Worm (Caenorhabditis elegans) whole organism, young adult: ENCODE measurements around the gene F14D2.7.

Experiments
- C17E4.6 ChIP-seq: fragments of 200-800 bp; sonication (Bioruptor generic); IDR thresholded peaks from 2 replicates; pipeline ENCODE4 v1.3.6; 2022; ENCODE audit warnings: missing genetic modification reagents, missing genetic modification characterization, missing compliant biosample characterization
- F22D6.2 ChIP-seq: sonication (generic microtip); optimal IDR thresholded peaks from 2 replicates; lab custom pipeline; 2016; ENCODE audit warnings: mild to moderate bottlenecking, missing genetic modification characterization, missing compliant biosample characterization
- F33H1.4 ChIP-seq: fragments of 200-800 bp; sonication (Bioruptor generic); IDR thresholded peaks from 2 replicates; pipeline ENCODE4 v1.3.6; 2022; ENCODE audit warnings: missing genetic modification reagents, missing genetic modification characterization, missing compliant biosample characterization
- F57C9.4 ChIP-seq: sonication (generic microtip); optimal IDR thresholded peaks from 2 replicates; lab custom pipeline; 2017; ENCODE audit warnings: mild to moderate bottlenecking, missing genetic modification characterization, missing compliant biosample characterization
- K11D2.4 ChIP-seq: fragments of 200-800 bp; sonication (Bioruptor generic); IDR thresholded peaks from 2 replicates; pipeline ENCODE4 v1.3.6; 2022; ENCODE audit warnings: missing genetic modification reagents, missing genetic modification characterization, missing compliant biosample characterization
- Y53G8AR.9 ChIP-seq: fragments of 200-800 bp; sonication (Bioruptor generic); conservative IDR thresholded peaks from 2 replicates; pipeline ENCODE4 v1.3.6; 2022; ENCODE audit warnings: missing genetic modification reagents, missing genetic modification characterization, missing compliant biosample characterization
- ama-1 ChIP-seq, 3 experiments: fragments of 150-350 bp in 1 of 3; sonication (generic microtip) in 2 of 3; optimal IDR thresholded peaks; 2 replicates each; lab custom pipeline; 2014 to 2018; ENCODE audit warnings: missing biosample characterization in 2 of 3, missing genetic modification characterization in 2 of 3, missing genetic modification reagents in 2 of 3
- aptf-2 ChIP-seq: fragments of 200-800 bp; sonication (Bioruptor generic); conservative IDR thresholded peaks from 2 replicates; pipeline ENCODE4 v1.3.6; 2022; ENCODE audit warnings: missing genetic modification reagents, missing genetic modification characterization, missing compliant biosample characterization
- cebp-1 ChIP-seq, 2 experiments: fragments of 200-800 bp in 1 of 2; sonication (Bioruptor generic) in 1 of 2; sonication (generic microtip) in 1 of 2; IDR thresholded peaks in 1 of 2; optimal IDR thresholded peaks in 1 of 2; 2 replicates each; pipeline versions ENCODE4 v1.3.6 to Lab custom; 2017 to 2022; ENCODE audit warnings: missing compliant biosample characterization in 2 of 2, missing genetic modification characterization in 2 of 2, mild to moderate bottlenecking in 1 of 2, missing genetic modification reagents in 1 of 2, moderate library complexity in 1 of 2
- cebp-2 ChIP-seq: fragments of 200-800 bp; sonication (Bioruptor generic); IDR thresholded peaks from 2 replicates; pipeline ENCODE4 v1.3.6; 2022; ENCODE audit warnings: missing genetic modification characterization, missing compliant biosample characterization
- ceh-100 ChIP-seq: fragments of 200-800 bp; sonication (Bioruptor generic); IDR thresholded peaks from 2 replicates; pipeline ENCODE4 v1.3.6; 2022; ENCODE audit warnings: missing genetic modification reagents, missing genetic modification characterization, missing compliant biosample characterization
- ceh-27 ChIP-seq: fragments of 200-800 bp; sonication (Bioruptor generic); optimal IDR thresholded peaks from 2 replicates; lab custom pipeline; 2018; ENCODE audit warnings: mild to moderate bottlenecking, missing genetic modification characterization, moderate library complexity, missing compliant biosample characterization
- ceh-91 ChIP-seq: fragments of 200-800 bp; sonication (Bioruptor generic); IDR thresholded peaks from 2 replicates; pipeline ENCODE4 v1.3.6; 2022; ENCODE audit warnings: missing genetic modification reagents, missing genetic modification characterization, missing compliant biosample characterization
- die-1 ChIP-seq: sonication (generic microtip); optimal IDR thresholded peaks from 2 replicates; lab custom pipeline; 2016; ENCODE audit warnings: missing genotype, mild to moderate bottlenecking, missing genetic modification characterization, missing compliant biosample characterization
- dox-1 ChIP-seq: fragments of 200-800 bp; sonication (Bioruptor generic); IDR thresholded peaks from 2 replicates; pipeline ENCODE4 v1.3.6; 2022; ENCODE audit warnings: missing genetic modification reagents, missing genetic modification characterization, missing compliant biosample characterization
- dpff-1 ChIP-seq: sonication (generic microtip); optimal IDR thresholded peaks from 2 replicates; lab custom pipeline; 2017; ENCODE audit warnings: mild to moderate bottlenecking, missing genetic modification characterization, missing compliant biosample characterization
- dpl-1 ChIP-seq: fragments of 150-350 bp; optimal IDR thresholded peaks from 2 replicates; lab custom pipeline; 2014; ENCODE audit warnings: missing biosample characterization, missing genetic modification reagents, missing genetic modification characterization
- efl-1 ChIP-seq: fragments of 150-350 bp; optimal IDR thresholded peaks from 2 replicates; lab custom pipeline; 2014; ENCODE audit warnings: missing biosample characterization, missing genetic modification reagents, missing genetic modification characterization
- hrde-1 ChIP-seq: sonication (generic microtip); optimal IDR thresholded peaks from 2 replicates; lab custom pipeline; 2016; ENCODE audit warnings: missing genetic modification characterization, mild to moderate bottlenecking, missing compliant biosample characterization, moderate library complexity, missing genotype, missing genetic modification reagents, borderline replicate concordance
- hsf-1 ChIP-seq: fragments of 200-800 bp; sonication (Bioruptor generic); IDR thresholded peaks from 2 replicates; pipeline ENCODE4 v1.3.6; 2022; ENCODE audit warnings: missing genetic modification reagents, missing genetic modification characterization, missing compliant biosample characterization
- lsy-27 ChIP-seq: sonication (generic microtip); optimal IDR thresholded peaks from 2 replicates; lab custom pipeline; 2017; ENCODE audit warnings: missing genetic modification characterization, mild to moderate bottlenecking, missing compliant biosample characterization, antibody characterized with exemption, missing genotype, borderline replicate concordance; ENCODE audit not compliant: insufficient read depth
- madf-6 ChIP-seq: fragments of 200-800 bp; sonication (Bioruptor generic); IDR thresholded peaks from 2 replicates; pipeline ENCODE4 v1.3.6; 2022; ENCODE audit warnings: missing genetic modification reagents, missing genetic modification characterization, missing compliant biosample characterization
- mcd-1 ChIP-seq: fragments of 200-800 bp; sonication (Bioruptor generic); IDR thresholded peaks from 2 replicates; pipeline ENCODE4 v1.3.6; 2022; ENCODE audit warnings: missing genetic modification reagents, missing genetic modification characterization, missing compliant biosample characterization
- nfya-1 ChIP-seq: sonication (generic microtip); optimal IDR thresholded peaks from 2 replicates; lab custom pipeline; 2017; ENCODE audit warnings: antibody characterized with exemption, missing compliant biosample characterization, missing genetic modification characterization, borderline replicate concordance; ENCODE audit not compliant: insufficient read depth
- nfyb-1 ChIP-seq: fragments of 200-800 bp; sonication (Bioruptor generic); IDR thresholded peaks from 2 replicates; pipeline ENCODE4 v1.3.6; 2022; ENCODE audit warnings: missing genetic modification reagents, missing genetic modification characterization, missing compliant biosample characterization
- nhr-80 ChIP-seq: sonication (generic microtip); optimal IDR thresholded peaks from 2 replicates; lab custom pipeline; 2016; ENCODE audit warnings: missing genetic modification characterization, missing compliant biosample characterization
- pbrm-1 ChIP-seq: fragments of 200-800 bp; sonication (Bioruptor generic); IDR thresholded peaks from 2 replicates; pipeline ENCODE4 v1.3.6; 2022; ENCODE audit warnings: missing genetic modification reagents, missing genetic modification characterization, missing compliant biosample characterization
- rec-8 ChIP-seq, 2 experiments: sonication (generic microtip); optimal IDR thresholded peaks; 2 replicates each; lab custom pipeline; 2016; ENCODE audit warnings: mild to moderate bottlenecking in 2 of 2, missing genetic modification characterization in 2 of 2, missing genetic modification reagents in 2 of 2, missing genotype in 2 of 2, missing biosample characterization in 1 of 2, missing compliant biosample characterization in 1 of 2, moderate library complexity in 1 of 2
- sdz-38 ChIP-seq: sonication (generic microtip); optimal IDR thresholded peaks from 2 replicates; lab custom pipeline; 2016; ENCODE audit warnings: missing genotype, missing genetic modification characterization, missing compliant biosample characterization
- sea-2 ChIP-seq: fragments of 200-800 bp; sonication (Bioruptor generic); IDR thresholded peaks from 2 replicates; pipeline ENCODE4 v1.3.6; 2022; ENCODE audit warnings: missing genetic modification characterization, missing compliant biosample characterization
- tlf-1 ChIP-seq: fragments of 200-800 bp; sonication (Bioruptor generic); optimal IDR thresholded peaks from 2 replicates; lab custom pipeline; 2018; ENCODE audit warnings: mild to moderate bottlenecking, missing genetic modification characterization, missing compliant biosample characterization
- ztf-25 ChIP-seq: fragments of 200-800 bp; sonication (Bioruptor generic); IDR thresholded peaks from 2 replicates; pipeline ENCODE4 v1.3.6; 2022; ENCODE audit warnings: missing genetic modification reagents, missing genetic modification characterization, missing compliant biosample characterization
- ztf-26 ChIP-seq: sonication (generic microtip); optimal IDR thresholded peaks from 2 replicates; lab custom pipeline; 2017; ENCODE audit warnings: missing genetic modification characterization, missing compliant biosample characterization

Gene F14D2.7

ce11 chrII:3370061-3370460, 31.6 kb upstream of the F14D2.7 start, which contains the start of gene Y49F6C.8 (continued):
- TF ChIP-seq nfyb-1 (GFP tag; lab: Robert Waterston, UW): peak; percentile 94
- TF ChIP-seq, all 124 proteins: peak for 7

DNA sequence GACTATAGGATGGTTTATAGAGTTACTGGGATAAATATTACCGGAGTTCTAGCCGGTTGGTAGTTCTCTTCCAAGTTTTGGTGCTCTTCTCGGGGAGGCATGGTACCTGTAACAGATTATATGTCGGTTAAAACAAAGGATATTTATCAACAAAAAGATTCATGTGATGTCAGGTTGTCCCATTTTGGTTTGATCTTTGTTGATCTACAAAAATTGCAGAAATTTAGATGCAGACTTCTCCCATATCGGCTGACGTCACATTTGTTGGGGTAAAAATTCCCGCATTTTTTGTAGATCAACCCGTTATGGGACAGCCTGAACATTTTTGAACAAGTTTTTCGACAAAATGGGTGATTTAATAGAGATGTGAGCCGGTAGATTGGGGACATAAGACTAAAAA, 29.6 kb upstream of the F14D2.7 start, which contains the start of gene Y49F6C.7:
TSS of gene Y49F6C.7 (minus strand) at position 101 of the 400 bp plus-strand sequence.
- TF ChIP-seq lsy-27 (tag; lab: Kevin White, UChicago) (no peak), rec-8 (tag; optimal IDR thresholded peaks at IDR 0.05; lab: Kevin White, UChicago) (no peak), F57C9.4 (tag; lab: Kevin White, UChicago) (no peak), Y53G8AR.9 (GFP tag; lab: Robert Waterston, UW) (no peak), ceh-91 (GFP tag; lab: Robert Waterston, UW) (no peak), dpl-1 (GFP tag; lab: Kevin White, UChicago) (no peak), hrde-1 (tag; lab: Kevin White, UChicago) (no peak), ceh-100 (no peak), sdz-38 (tag; lab: Kevin White, UChicago) (no peak), K11D2.4 (GFP tag; lab: Robert Waterston, UW) (no peak), ztf-26 (tag; lab: Kevin White, UChicago) (no peak), F22D6.2 (tag; lab: Kevin White, UChicago) (no peak)

- TF ChIP-seq hsf-1 (GFP tag; lab: Robert Waterston, UW): no peak
- no peak for TF ChIP-seq ztf-25 (GFP tag; lab: Robert Waterston, UW)
- no peak for TF ChIP-seq ceh-27 (GFP tag; lab: Kevin White, UChicago)
- no peak for TF ChIP-seq ztf-26 (tag; lab: Kevin White, UChicago)
- no peak for TF ChIP-seq ama-1 (optimal IDR thresholded peaks at IDR 0.05; lab: Kevin White, UChicago)
- no peak for TF ChIP-seq ama-1 (GFP tag; optimal IDR thresholded peaks at IDR 0.05; lab: Kevin White, UChicago)
- TF ChIP-seq dpff-1: no peak
- TF ChIP-seq C17E4.6 (GFP tag; lab: Robert Waterston, UW): no peak
Observed at ce11 chrII:3367100-3367499, 28.6 kb upstream of the F14D2.7 start, which contains the start of gene Y49F6C.6. Gene Y49F6C.6 (minus strand): TSS chrII:3367200.

- TF ChIP-seq F33H1.4 (GFP tag; lab: Robert Waterston, UW) (peak; percentile 45), hsf-1 (GFP tag; lab: Robert Waterston, UW) (peak; percentile 96), cebp-2 (GFP tag; lab: Robert Waterston, UW) (0 out of 2 replicates have a peak, but pooled peaks have one; percentile 42), madf-6 (0 out of 2 replicates have a peak, but pooled peaks have one; percentile 20), pbrm-1 (GFP tag; lab: Robert Waterston, UW) (0 out of 2 replicates have a peak, but pooled peaks have one; percentile 44), dox-1 (GFP tag; lab: Robert Waterston, UW) (peak; percentile 69)
Observed at ce11 chrII:3365569-3365968, 27.1 kb upstream of the F14D2.7 start.

DNA sequence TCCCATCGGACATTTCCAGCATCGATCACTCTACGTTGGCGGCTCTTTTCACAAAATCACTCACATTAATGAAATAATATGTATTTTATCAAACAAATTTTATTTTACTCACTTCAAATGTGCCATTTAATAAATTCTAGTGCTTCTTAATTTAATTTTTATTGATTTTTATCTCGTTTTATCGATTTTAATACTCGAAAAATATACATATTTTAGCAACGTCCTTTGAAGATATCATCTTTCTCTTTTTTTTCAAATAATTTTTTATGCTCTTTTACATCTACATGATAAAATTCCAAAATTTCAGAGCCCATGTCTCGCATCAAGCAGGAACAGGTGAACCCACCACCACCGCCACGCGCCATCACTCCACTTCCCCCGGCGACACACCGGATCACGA, 20.4 kb upstream of the F14D2.7 start, which contains the start of the genes lido-14 and bath-27:
TSS of gene lido-14 (plus strand) at position 301 of the 400 bp plus-strand sequence.
TSS of gene bath-27 (plus strand) at position 306 of the 400 bp plus-strand sequence.
- no peak for TF ChIP-seq die-1 (tag; lab: Kevin White, UChicago)
- TF ChIP-seq cebp-1 (GFP tag; IDR thresholded peaks at IDR 0.05; lab: Robert Waterston, UW): no peak
- no peak for TF ChIP-seq cebp-1 (tag; optimal IDR thresholded peaks at IDR 0.05; lab: Kevin White, UChicago)
- TF ChIP-seq nfya-1 (tag; lab: Kevin White, UChicago): no peak
- no peak for TF ChIP-seq sea-2 (GFP tag; lab: Robert Waterston, UW)
- no peak for TF ChIP-seq nhr-80 (tag; lab: Kevin White, UChicago)
- TF ChIP-seq aptf-2 (GFP tag; lab: Robert Waterston, UW): no peak
- no peak for TF ChIP-seq ama-1 (optimal IDR thresholded peaks at IDR 0.05; lab: Kevin White, UChicago)
- TF ChIP-seq ama-1 (GFP tag; optimal IDR thresholded peaks at IDR 0.05; lab: Kevin White, UChicago): no peak
- no peak for TF ChIP-seq F57C9.4 (tag; lab: Kevin White, UChicago)
- no peak for TF ChIP-seq mcd-1 (GFP tag; lab: Robert Waterston, UW)
- no peak for TF ChIP-seq tlf-1
- TF ChIP-seq efl-1 (GFP tag; lab: Kevin White, UChicago): no peak
- no peak for TF ChIP-seq dox-1 (GFP tag; lab: Robert Waterston, UW)
